Fruit fly (Drosophila melanogaster) whole organism: ENCODE data around the gene tap.

Experiments
- CG8478 ChIP-seq: fragments of >200 bp; optimal IDR thresholded peaks from 2 replicates; lab custom pipeline; 2018; ENCODE audit warnings: inconsistent platforms
- Dll ChIP-seq: fragments of >200 bp; optimal IDR thresholded peaks from 2 replicates; lab custom pipeline; 2017
- EcR ChIP-seq, 2 experiments: fragments of >200 bp; optimal IDR thresholded peaks; 2 replicates each; lab custom pipeline; 2017; ENCODE audit warnings: missing biosample characterization in 2 of 2, missing genetic modification characterization in 2 of 2, missing genetic modification reagents in 2 of 2

- TF ChIP-seq EcR (GFP tag; optimal IDR thresholded peaks at IDR 0.05; lab: Kevin White, UChicago) (no peak), Dll (lab: Kevin White, UChicago) (no peak), CG8478 (lab: Kevin White, UChicago) (no peak)
Measured at dm6 chr3L:17316220-17316619, 43.3 kb upstream of the tap start.
